Fruit fly (Drosophila melanogaster): ENCODE results near the gene lbe.

lbe gene

dm6 chr3R:21426795-21427194 is 19.5 kb downstream of the lbe start:
- TF ChIP-seq noc (tag; optimal IDR thresholded peaks at IDR 0.05), result no peak

- TF ChIP-seq noc (tag; optimal IDR thresholded peaks at IDR 0.05), result no peak
These were observed 26.4 kb downstream of the lbe start for dm6 chr3R:21419932-21420331.

- no peak for TF ChIP-seq noc (tag; optimal IDR thresholded peaks at IDR 0.05)
These were observed 27.1 kb downstream of the lbe start for dm6 chr3R:21419258-21419657.

- TF ChIP-seq noc (tag; optimal IDR thresholded peaks at IDR 0.05), result no peak
These were observed 29.4 kb downstream of the lbe start for dm6 chr3R:21416888-21417287.

- TF ChIP-seq noc (tag; optimal IDR thresholded peaks at IDR 0.05), result no peak
These were observed 31.2 kb downstream of the lbe start for dm6 chr3R:21415016-21415638.

dm6 chr3R:21414169-21414568 is 32.2 kb downstream of the lbe start:
- TF ChIP-seq noc (tag; optimal IDR thresholded peaks at IDR 0.05), result no peak

dm6 chr3R:21408823-21409222 is 37.5 kb downstream of the lbe start, which contains the start of gene CheB93b:
TSS of gene CheB93b (plus strand) at chr3R:21409123.
- no peak for TF ChIP-seq noc (tag; optimal IDR thresholded peaks at IDR 0.05)

- TF ChIP-seq noc (tag; optimal IDR thresholded peaks at IDR 0.05), result no peak
These were observed 38.0 kb downstream of the lbe start for dm6 chr3R:21408372-21408771.

dm6 chr3R:21407145-21407544 is 39.2 kb downstream of the lbe start, which contains the start of gene CheB93a:
TSS of gene CheB93a (plus strand) at chr3R:21407445.
- TF ChIP-seq noc (tag; optimal IDR thresholded peaks at IDR 0.05), result no peak

dm6 chr3R:21406708-21407107 is 39.6 kb downstream of the lbe start:
- TF ChIP-seq noc (tag; optimal IDR thresholded peaks at IDR 0.05), result no peak

dm6 chr3R:21403435-21403834 is 42.9 kb downstream of the lbe start, which contains the start of gene CG7907:
TSS of gene CG7907 (plus strand) at chr3R:21403735.
- TF ChIP-seq noc (tag; optimal IDR thresholded peaks at IDR 0.05), result no peak

dm6 chr3R:21399642-21400041 is 46.7 kb downstream of the lbe start, which contains the start of gene Ugt49B2:
TSS of gene Ugt49B2 (minus strand) at chr3R:21399742.
- TF ChIP-seq noc (tag; optimal IDR thresholded peaks at IDR 0.05), result no peak

- no peak for TF ChIP-seq noc (tag; optimal IDR thresholded peaks at IDR 0.05)
These were observed 53.2 kb downstream of the lbe start for dm6 chr3R:21393005-21393729.

dm6 chr3R:21392221-21392620 is 54.1 kb downstream of the lbe start:
- TF ChIP-seq noc (tag; optimal IDR thresholded peaks at IDR 0.05), result no peak

Data from whole organism, larva.